Fruit fly (Drosophila melanogaster) whole organism, wandering third instar larva: ENCODE results near the gene pigeon.

Experiments used
- CG9705 ChIP-seq: fragments of 200-800 bp; sonication (Bioruptor generic); optimal IDR thresholded peaks from 2 replicates; lab custom pipeline; 2018; ENCODE audit warnings: missing biosample characterization, mild to moderate bottlenecking, missing genetic modification characterization
- CrebA ChIP-seq: fragments of 200-800 bp; sonication (Bioruptor generic); optimal IDR thresholded peaks from 2 replicates; lab custom pipeline; 2016; ENCODE audit warnings: missing biosample characterization, mild to moderate bottlenecking, missing genetic modification characterization, borderline replicate concordance
- Dfd ChIP-seq: fragments of >200 bp; optimal IDR thresholded peaks from 2 replicates; lab custom pipeline; 2017; ENCODE audit warnings: missing biosample characterization, missing genetic modification characterization
- Dif ChIP-seq: fragments of 200-275, 200-300 bp; sonication (Bioruptor generic); optimal IDR thresholded peaks from 2 replicates; lab custom pipeline; 2018; ENCODE audit warnings: missing biosample characterization, missing genetic modification characterization; ENCODE audit not compliant: partially characterized antibody
- GATAd ChIP-seq: sonication (Bioruptor generic); optimal IDR thresholded peaks from 2 replicates; lab custom pipeline; 2016; ENCODE audit warnings: missing biosample characterization, missing genetic modification characterization
- Hr83 ChIP-seq: fragments of 200-300 bp; sonication (Bioruptor generic); optimal IDR thresholded peaks from 2 replicates; lab custom pipeline; 2016; ENCODE audit warnings: missing biosample characterization, mild to moderate bottlenecking, missing genetic modification characterization, moderate library complexity; ENCODE audit not compliant: poor library complexity, severe bottlenecking
- Mio ChIP-seq: sonication (Bioruptor generic); optimal IDR thresholded peaks from 2 replicates; lab custom pipeline; 2016; ENCODE audit warnings: missing biosample characterization, missing genetic modification characterization
- N ChIP-seq: fragments of >200 bp; optimal IDR thresholded peaks from 2 replicates; lab custom pipeline; 2018; ENCODE audit warnings: missing biosample characterization, missing external identifiers, missing genetic modification characterization
- OdsH ChIP-seq: fragments of 200-800 bp; sonication (Bioruptor generic); optimal IDR thresholded peaks from 2 replicates; lab custom pipeline; 2016; ENCODE audit warnings: missing biosample characterization, mild to moderate bottlenecking, missing genetic modification characterization
- Rel ChIP-seq, 2 experiments: fragments of 200-800 bp; sonication (Bioruptor generic) in 1 of 2; optimal IDR thresholded peaks; 2 replicates in 1 of 2; 3 replicates in 1 of 2; lab custom pipeline; 2016 to 2019; ENCODE audit warnings: mild to moderate bottlenecking in 2 of 2, missing biosample characterization in 2 of 2, missing genetic modification characterization in 2 of 2, moderate library complexity in 1 of 2
- Sp1 ChIP-seq: fragments of 200-800 bp; sonication (Bioruptor generic); optimal IDR thresholded peaks from 3 replicates; lab custom pipeline; 2019; ENCODE audit warnings: missing biosample characterization, mild to moderate bottlenecking, missing genetic modification characterization, moderate library complexity
- br ChIP-seq: fragments of 200-800 bp; sonication (Bioruptor generic); optimal IDR thresholded peaks from 2 replicates; lab custom pipeline; 2016; ENCODE audit warnings: missing biosample characterization, missing genetic modification characterization
- brk ChIP-seq: fragments of 200-800 bp; sonication (Bioruptor generic); optimal IDR thresholded peaks from 2 replicates; lab custom pipeline; 2016; ENCODE audit warnings: missing biosample characterization, mild to moderate bottlenecking, missing genetic modification characterization
- foxo ChIP-seq, 2 experiments: fragments of 200-800 bp; sonication (Bioruptor generic); optimal IDR thresholded peaks; 2 replicates in 1 of 2; 3 replicates in 1 of 2; lab custom pipeline; 2016 to 2017; ENCODE audit warnings: missing biosample characterization in 2 of 2, missing genetic modification characterization in 2 of 2
- lola ChIP-seq: fragments of >200 bp; optimal IDR thresholded peaks from 2 replicates; lab custom pipeline; 2017; ENCODE audit warnings: missing biosample characterization, missing genetic modification characterization
- rgr ChIP-seq: fragments of 200-800 bp; sonication (Bioruptor generic); optimal IDR thresholded peaks from 3 replicates; lab custom pipeline; 2016; ENCODE audit warnings: missing biosample characterization, mild to moderate bottlenecking, missing genetic modification characterization
- tai ChIP-seq: sonication (Bioruptor generic); optimal IDR thresholded peaks from 2 replicates; lab custom pipeline; 2016; ENCODE audit warnings: missing biosample characterization, missing genetic modification characterization
- usp ChIP-seq: fragments of >200 bp; optimal IDR thresholded peaks from 2 replicates; lab custom pipeline; 2017; ENCODE audit warnings: missing biosample characterization, missing genetic modification characterization
- woc ChIP-seq: sonication (Bioruptor generic); optimal IDR thresholded peaks from 2 replicates; lab custom pipeline; 2016; ENCODE audit warnings: missing biosample characterization, mild to moderate bottlenecking, missing genetic modification characterization

Gene pigeon

DNA sequence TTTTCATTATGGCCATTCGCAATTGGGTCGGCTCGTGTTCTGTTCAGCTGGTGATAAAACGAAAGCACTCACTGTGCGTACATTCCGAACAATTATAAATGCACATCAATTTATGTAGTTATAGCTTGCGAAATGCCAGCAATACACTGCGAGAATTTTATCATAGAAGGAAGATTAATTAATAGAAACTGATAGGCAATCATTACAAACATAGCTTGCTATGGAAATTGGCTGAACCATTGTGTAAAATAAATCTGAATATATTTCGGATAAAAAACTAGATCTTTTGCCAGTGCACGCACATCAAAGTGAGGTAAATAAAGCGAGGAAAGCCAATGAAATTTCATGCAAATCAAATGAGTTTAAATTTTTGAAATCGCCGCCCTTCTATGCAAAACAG, 52.8 kb downstream of the pigeon start:
- TF ChIP-seq OdsH (GFP tag; lab: Kevin White, UChicago), result no peak
- no peak for TF ChIP-seq foxo (GFP tag; optimal IDR thresholded peaks at IDR 0.05; lab: Kevin White, UChicago)
- no peak for TF ChIP-seq Rel (GFP tag; optimal IDR thresholded peaks at IDR 0.05; lab: Kevin White, UChicago)
- TF ChIP-seq Rel (tag; optimal IDR thresholded peaks at IDR 0.05; lab: Kevin White, UChicago), result no peak
- TF ChIP-seq CrebA (GFP tag; lab: Kevin White, UChicago), result no peak
- TF ChIP-seq Dif (GFP tag; lab: Kevin White, UChicago), result no peak
- no peak for TF ChIP-seq lola
- TF ChIP-seq usp, result no peak
- no peak for TF ChIP-seq brk (GFP tag; lab: Kevin White, UChicago)
- TF ChIP-seq Sp1 (GFP tag; lab: Kevin White, UChicago), result no peak
- no peak for TF ChIP-seq CG9705 (GFP tag; lab: Kevin White, UChicago)
- no peak for TF ChIP-seq Hr83 (GFP tag; lab: Kevin White, UChicago)
- TF ChIP-seq N (GFP tag; lab: Kevin White, UChicago), result no peak
- TF ChIP-seq rgr, result no peak
- TF ChIP-seq br (GFP tag; lab: Kevin White, UChicago), result no peak
- TF ChIP-seq GATAd (GFP tag; lab: Kevin White, UChicago), result no peak
- TF ChIP-seq tai, result no peak
- no peak for TF ChIP-seq Mio (GFP tag; lab: Kevin White, UChicago)
- no peak for TF ChIP-seq woc (GFP tag; lab: Kevin White, UChicago)
- no peak for TF ChIP-seq Dfd (GFP tag; lab: Kevin White, UChicago)
- TF ChIP-seq, all 38 proteins: peak for 0
